Worm (Caenorhabditis elegans) whole organism, early embryonic: ENCODE measurements around the gene Y39G8B.1.
"Not testable (repeated sequence)": the region's sequence is repeated elsewhere in the genome, so short reads cannot be mapped to it uniquely, and the experiment has no call there.

Source experiments
- ama-1 ChIP-seq: fragments of 150-350 bp; optimal IDR thresholded peaks from 2 replicates; lab custom pipeline; 2014
- ceh-13 ChIP-seq: fragments of 200-800 bp; sonication (Bioruptor generic); optimal IDR thresholded peaks from 2 replicates; lab custom pipeline; 2018; ENCODE audit warnings: mild to moderate bottlenecking, missing genetic modification characterization, missing compliant biosample characterization
- ets-7 ChIP-seq: sonication (generic microtip); optimal IDR thresholded peaks from 2 replicates; lab custom pipeline; 2016; ENCODE audit warnings: missing genotype, missing genetic modification characterization, missing compliant biosample characterization
- flt-1 ChIP-seq: fragments of 200-800 bp; sonication (Bioruptor generic); IDR thresholded peaks from 2 replicates; pipeline ENCODE4 v1.3.6; 2022; ENCODE audit warnings: missing genetic modification characterization, missing compliant biosample characterization
- pes-1 ChIP-seq: fragments of 200-800 bp; sonication (Bioruptor generic); IDR thresholded peaks from 2 replicates; pipeline ENCODE4 v1.3.6; 2022; ENCODE audit warnings: missing genetic modification reagents, missing genetic modification characterization, missing compliant biosample characterization
- sea-1 ChIP-seq: fragments of 200-800 bp; sonication (Bioruptor generic); conservative IDR thresholded peaks from 2 replicates; pipeline ENCODE4 v1.3.6; 2022; ENCODE audit warnings: missing genetic modification characterization, missing compliant biosample characterization
- tbx-11 ChIP-seq: fragments of 200-800 bp; sonication (Bioruptor generic); IDR thresholded peaks from 2 replicates; pipeline ENCODE4 v1.3.6; 2022; ENCODE audit warnings: missing genetic modification characterization, missing compliant biosample characterization
- tbx-37 ChIP-seq: fragments of 200-800 bp; sonication (Bioruptor generic); conservative IDR thresholded peaks from 2 replicates; pipeline ENCODE4 v1.3.6; 2022; ENCODE audit warnings: missing genetic modification reagents, missing genetic modification characterization, missing compliant biosample characterization

DNA sequence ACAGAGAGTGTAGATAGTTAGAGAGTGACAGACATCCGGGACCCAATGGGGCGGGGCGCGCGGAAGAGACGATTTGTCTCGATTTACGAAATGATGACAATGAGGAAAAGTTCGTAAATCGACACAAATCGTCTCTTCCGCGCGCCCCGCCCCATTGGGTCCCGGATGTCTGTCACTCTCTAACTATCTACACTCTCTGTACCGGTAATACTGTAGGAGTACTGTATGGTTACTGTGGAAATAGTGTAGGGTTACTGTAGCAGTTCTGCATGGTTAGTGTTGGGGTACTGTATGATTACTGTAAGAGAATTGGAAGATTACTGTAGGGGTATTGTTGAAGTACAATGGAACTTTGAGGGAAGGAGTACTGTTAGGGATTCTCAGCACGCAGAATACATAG is 47.6 kb upstream of the Y39G8B.1 start, which contains the start of gene F01D5.10:
- not testable (repeated sequence) for TF ChIP-seq ceh-13 (GFP tag; lab: Kevin White, UChicago); tbx-37 (GFP tag; lab: Robert Waterston, UW); ets-7 (tag; lab: Kevin White, UChicago); flt-1; ama-1 (lab: Kevin White, UChicago); pes-1 (GFP tag; lab: Robert Waterston, UW); sea-1; tbx-11 (GFP tag; lab: Robert Waterston, UW)
